Worm (Caenorhabditis elegans): ENCODE measurements around the gene srd-13.

Gene srd-13

DNA sequence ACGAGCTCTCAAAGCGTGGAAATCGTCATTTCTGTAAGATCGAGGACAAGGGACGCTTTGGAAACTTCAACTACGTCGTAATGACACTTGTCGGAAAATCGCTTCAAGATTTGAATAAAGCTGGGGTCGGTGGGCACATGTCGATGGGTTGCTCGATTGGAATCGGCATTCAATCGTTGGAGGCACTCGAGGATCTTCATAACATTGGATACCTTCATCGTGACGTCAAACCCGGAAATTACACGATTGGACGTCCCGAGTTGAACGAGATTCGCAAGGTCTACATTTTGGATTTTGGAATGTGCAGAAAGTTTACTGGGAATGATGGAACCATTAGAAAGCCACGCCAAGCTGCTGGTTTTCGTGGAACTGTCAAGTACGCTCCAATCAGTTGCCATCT is 2.9 kb downstream of the srd-13 start:
- TF ChIP-seq ceh-6 (GFP tag; optimal IDR thresholded peaks at IDR 0.05) (no peak), ceh-48 (tag; optimal IDR thresholded peaks at IDR 0.05) (no peak), lim-6 (tag; optimal IDR thresholded peaks at IDR 0.05) (no peak), ceh-18 (tag; optimal IDR thresholded peaks at IDR 0.05) (no peak), nfya-1 (tag; optimal IDR thresholded peaks at IDR 0.05) (no peak), ceh-2 (tag; optimal IDR thresholded peaks at IDR 0.05) (no peak), K09A11.1 (tag; optimal IDR thresholded peaks at IDR 0.05; ENCODE audit: insufficient read depth) (no peak), eyg-1 (tag; optimal IDR thresholded peaks at IDR 0.05) (no peak), hlh-30 (tag; optimal IDR thresholded peaks at IDR 0.05; ENCODE audit: insufficient read depth) (no peak), ahr-1 (tag; optimal IDR thresholded peaks at IDR 0.05) (no peak), fax-1 (tag; optimal IDR thresholded peaks at IDR 0.05) (no peak), fkh-6 (tag; optimal IDR thresholded peaks at IDR 0.05) (no peak), K02D7.2 (tag; optimal IDR thresholded peaks at IDR 0.05) (no peak), elt-2 (tag; optimal IDR thresholded peaks at IDR 0.05) (no peak), dve-1 (tag; optimal IDR thresholded peaks at IDR 0.05) (no peak), ceh-19 (GFP tag; optimal IDR thresholded peaks at IDR 0.05) (no peak), zip-5 (tag; optimal IDR thresholded peaks at IDR 0.05) (no peak), fkh-10 (GFP tag; optimal IDR thresholded peaks at IDR 0.05) (no peak), hlh-13 (GFP tag; optimal IDR thresholded peaks at IDR 0.05) (no peak)

ce11 chrIV:5631628-5632027 is 3.8 kb downstream of the srd-13 start, which contains the start of gene ttbk-8.2:
Gene ttbk-8.2, plus strand, starts transcription at chrIV:5631928.
- TF ChIP-seq unc-3 (GFP tag; conservative IDR thresholded peaks at IDR 0.05): no peak
- no peak for TF ChIP-seq unc-3 (tag; optimal IDR thresholded peaks at IDR 0.05)
- no peak for TF ChIP-seq pha-4 (tag; optimal IDR thresholded peaks at IDR 0.05)
- no peak for TF ChIP-seq ceh-19 (GFP tag; optimal IDR thresholded peaks at IDR 0.05)
- no peak for TF ChIP-seq pag-3 (tag; optimal IDR thresholded peaks at IDR 0.05; ENCODE audit: borderline replicate concordance)
- no peak for TF ChIP-seq ceh-31 (tag; optimal IDR thresholded peaks at IDR 0.05)

- no peak for TF ChIP-seq ref-2 (tag; optimal IDR thresholded peaks at IDR 0.05)
- no peak for TF ChIP-seq hlh-6 (tag; optimal IDR thresholded peaks at IDR 0.05)
- no peak for TF ChIP-seq nhr-11 (tag; optimal IDR thresholded peaks at IDR 0.05)
- TF ChIP-seq fkh-6 (tag; optimal IDR thresholded peaks at IDR 0.05): no peak
- no peak for TF ChIP-seq nhr-232 (tag; optimal IDR thresholded peaks at IDR 0.05)
- no peak for TF ChIP-seq sox-4 (tag; optimal IDR thresholded peaks at IDR 0.05)
Observed at ce11 chrIV:5630156-5630555, 5.3 kb downstream of the srd-13 start, which contains the start of gene srd-12. Gene srd-12, minus strand, starts transcription at chrIV:5630256.

DNA sequence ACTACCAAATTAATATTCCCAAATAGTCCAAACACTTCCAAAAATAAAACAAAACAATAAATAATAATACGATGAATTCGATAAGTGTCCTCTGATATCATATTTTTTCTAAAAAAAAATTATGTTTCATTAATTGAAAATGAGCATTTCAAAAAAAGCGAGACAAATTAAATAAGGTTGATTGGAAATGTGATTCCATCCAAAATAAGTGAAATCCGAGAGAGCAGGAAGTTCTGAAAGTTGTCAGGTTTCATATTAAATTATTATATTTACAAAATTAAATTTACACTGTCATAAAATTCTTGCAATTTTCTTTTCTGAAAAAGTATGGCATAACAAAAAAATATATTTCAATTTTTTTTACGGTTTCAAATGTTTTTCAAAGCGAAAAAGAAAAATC is 8.4 kb downstream of the srd-13 start, which contains the start of gene srsx-14:
TSS of gene srsx-14 (minus strand) at position 101 of the 400 bp plus-strand sequence.
- TF ChIP-seq ceh-19 (GFP tag; optimal IDR thresholded peaks at IDR 0.05): no peak
- no peak for TF ChIP-seq ceh-31 (tag; optimal IDR thresholded peaks at IDR 0.05)
- no peak for TF ChIP-seq ceh-34 (tag; optimal IDR thresholded peaks at IDR 0.05)
- TF ChIP-seq sox-4 (tag; optimal IDR thresholded peaks at IDR 0.05): no peak
- no peak for TF ChIP-seq K09A11.1 (tag; optimal IDR thresholded peaks at IDR 0.05; ENCODE audit: insufficient read depth)
- no peak for TF ChIP-seq syd-9 (tag; optimal IDR thresholded peaks at IDR 0.05)
- no peak for TF ChIP-seq lim-6 (tag; optimal IDR thresholded peaks at IDR 0.05)
- TF ChIP-seq C38D4.7 (GFP tag; optimal IDR thresholded peaks at IDR 0.05): no peak
- TF ChIP-seq pha-2 (tag; optimal IDR thresholded peaks at IDR 0.05): no peak
- no peak for TF ChIP-seq unc-86 (tag; optimal IDR thresholded peaks at IDR 0.05)
- TF ChIP-seq fkh-10 (GFP tag; optimal IDR thresholded peaks at IDR 0.05): no peak
- no peak for TF ChIP-seq ceh-9 (tag; optimal IDR thresholded peaks at IDR 0.05)
- TF ChIP-seq odd-2 (tag; optimal IDR thresholded peaks at IDR 0.05): no peak

All from whole organism, late embryonic.